Fruit fly (Drosophila melanogaster): ENCODE data around the gene Kap-alpha3.

The Kap-alpha3 gene

DNA sequence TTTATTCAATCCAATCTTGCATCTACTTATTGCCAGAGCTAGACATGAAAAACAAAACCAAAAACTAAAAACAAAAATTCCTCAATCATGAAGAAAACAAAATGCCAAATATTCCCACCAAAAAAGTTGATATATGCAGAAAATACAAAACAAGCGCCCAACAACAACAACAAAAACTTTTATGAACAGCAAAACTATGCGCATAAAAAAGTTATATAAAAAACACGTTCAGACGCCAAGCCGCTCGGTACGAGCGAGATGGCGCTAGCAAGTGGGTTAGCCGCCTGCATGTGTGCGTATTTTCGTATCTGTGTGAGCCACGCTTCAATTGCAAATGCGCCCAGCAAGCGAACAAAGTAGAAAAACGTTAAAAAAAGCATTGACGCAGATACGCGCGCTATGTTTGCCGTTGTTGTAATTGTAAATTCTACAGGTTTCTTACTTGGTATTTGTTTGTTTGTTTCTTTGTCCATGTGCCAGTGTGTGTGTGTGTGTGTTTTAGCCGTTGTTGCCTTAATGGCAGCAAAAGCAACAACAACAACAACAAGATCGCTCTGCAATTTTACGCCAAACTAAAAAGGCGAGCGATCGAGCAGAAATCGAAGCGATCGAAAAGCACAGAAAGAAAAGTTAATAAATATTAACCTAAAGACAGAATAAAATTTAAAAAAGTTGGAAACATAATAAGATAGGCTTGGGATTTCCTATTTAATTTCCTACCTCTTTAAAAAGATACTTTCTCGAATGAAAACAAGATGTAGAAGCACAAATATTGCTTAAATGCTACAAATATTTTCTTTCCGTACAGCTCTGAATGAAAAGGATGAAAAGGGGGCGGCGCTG is 16.1 kb upstream of the Kap-alpha3 start (continued):
- TF ChIP-seq Hr4 (GFP tag; optimal IDR thresholded peaks at IDR 0.05), result peak; percentile 76
- peak; percentile 29 for TF ChIP-seq CG9139 (GFP tag; optimal IDR thresholded peaks at IDR 0.05)
- no peak for TF ChIP-seq Hr39 (GFP tag; optimal IDR thresholded peaks at IDR 0.05)
- TF ChIP-seq fd85E (GFP tag; optimal IDR thresholded peaks at IDR 0.05), result no peak
- no peak for TF ChIP-seq svp (GFP tag)
- TF ChIP-seq OdsH (GFP tag; optimal IDR thresholded peaks at IDR 0.05), result peak; percentile 72
- TF ChIP-seq eg (GFP tag; IDR thresholded peaks at IDR 0.05), result peak; percentile 88
- TF ChIP-seq Hr38 (GFP tag; optimal IDR thresholded peaks at IDR 0.05), result no peak
- peak; percentile 95 for TF ChIP-seq Eip78C (GFP tag)
- peak; percentile 63 for TF ChIP-seq CG6808 (GFP tag; optimal IDR thresholded peaks at IDR 0.05)
- peak; percentile 60 for TF ChIP-seq Sox14 (GFP tag; optimal IDR thresholded peaks at IDR 0.05)
- TF ChIP-seq Eip93F (GFP tag; optimal IDR thresholded peaks at IDR 0.05), result no peak
- TF ChIP-seq vri (GFP tag; optimal IDR thresholded peaks at IDR 0.05), result no peak
- no peak for TF ChIP-seq Met (GFP tag; optimal IDR thresholded peaks at IDR 0.05)
- peak; percentile 78 for TF ChIP-seq CG3919 (GFP tag; optimal IDR thresholded peaks at IDR 0.05)

DNA sequence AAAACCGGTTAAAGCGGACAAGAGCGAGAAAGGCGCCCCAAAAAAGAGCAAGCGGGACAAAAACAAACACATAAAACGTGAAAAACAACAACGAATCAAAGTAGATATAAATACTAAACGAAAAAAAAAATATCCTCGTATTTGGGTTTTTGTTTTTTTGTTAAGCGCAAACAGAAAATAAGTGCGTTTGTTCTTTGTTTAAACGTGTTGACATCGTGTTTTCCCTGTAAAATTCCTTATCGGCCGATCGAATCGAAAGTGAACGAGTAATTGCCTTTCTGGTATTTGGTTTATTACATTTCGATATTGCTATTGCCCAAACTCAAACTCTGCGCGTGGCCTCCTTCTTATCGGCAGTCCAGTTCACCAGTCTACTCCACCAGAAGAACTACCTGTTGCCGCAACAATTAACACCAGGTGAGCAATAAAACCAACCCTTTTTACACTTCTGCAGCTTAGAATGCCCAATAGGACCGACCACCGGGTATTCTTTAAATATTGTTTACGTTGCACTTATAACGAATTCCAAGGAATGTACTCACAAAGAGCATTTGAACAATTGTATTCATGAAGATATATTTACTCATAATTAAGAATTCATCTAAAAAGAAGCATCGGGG is 14.3 kb upstream of the Kap-alpha3 start:
- no peak for TF ChIP-seq net (GFP tag; optimal IDR thresholded peaks at IDR 0.05)
- peak; percentile 11 for TF ChIP-seq Blimp-1 (GFP tag; optimal IDR thresholded peaks at IDR 0.05)
- peak; percentile 17 for TF ChIP-seq fkh (GFP tag; optimal IDR thresholded peaks at IDR 0.05)

DNA sequence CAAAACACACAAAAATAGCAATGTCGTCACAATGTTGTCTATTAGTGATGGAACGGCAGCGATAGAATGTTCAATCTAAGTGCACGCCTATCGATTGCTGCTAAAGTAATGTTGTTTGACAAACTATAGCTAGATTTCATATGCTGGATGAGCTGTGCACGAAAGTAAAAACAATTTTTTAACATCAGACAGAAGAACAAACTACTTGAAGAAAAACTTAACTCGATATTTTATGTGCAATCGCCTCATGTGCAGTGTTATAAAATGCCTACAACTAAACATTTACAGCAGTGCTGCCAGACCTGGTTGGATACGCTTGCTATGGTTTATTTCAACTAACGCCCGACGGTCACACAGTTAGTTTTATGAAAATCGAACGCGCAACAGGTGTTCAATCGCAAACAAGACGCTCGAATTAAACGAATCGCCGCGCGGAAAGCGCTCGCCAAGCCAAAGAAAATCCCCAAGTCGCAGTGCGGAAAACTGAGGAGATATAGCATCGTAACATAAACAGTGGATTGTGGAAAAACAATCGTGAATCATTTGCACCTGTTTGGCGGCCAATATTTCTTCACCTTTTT is 13.5 kb upstream of the Kap-alpha3 start, which contains the start of the genes bocks and CG8312:
Gene bocks (minus strand): TSS at position 51 of the 581 bp plus-strand sequence.
Gene CG8312 (plus strand): TSS at position 358 of the 581 bp plus-strand sequence.
- peak; percentile 17 for TF ChIP-seq Hr39 (GFP tag; optimal IDR thresholded peaks at IDR 0.05)
- no peak for TF ChIP-seq CG3032 (tag; optimal IDR thresholded peaks at IDR 0.05)
- TF ChIP-seq cyc (GFP tag; optimal IDR thresholded peaks at IDR 0.05), result peak; percentile 12
- no peak for TF ChIP-seq CG34406 (GFP tag; optimal IDR thresholded peaks at IDR 0.05)
- no peak for TF ChIP-seq CG16779 (tag; optimal IDR thresholded peaks at IDR 0.05)
- TF ChIP-seq CG6792 (GFP tag; optimal IDR thresholded peaks at IDR 0.05), result peak; percentile 16
- TF ChIP-seq vri (GFP tag; optimal IDR thresholded peaks at IDR 0.05), result peak; percentile 34
- TF ChIP-seq acj6 (GFP tag; optimal IDR thresholded peaks at IDR 0.05), result no peak
- TF ChIP-seq CG10631 (GFP tag; optimal IDR thresholded peaks at IDR 0.05), result peak; percentile 24
- peak; percentile 10 for TF ChIP-seq net (GFP tag; optimal IDR thresholded peaks at IDR 0.05)
- TF ChIP-seq CG4318 (GFP tag; optimal IDR thresholded peaks at IDR 0.05), result no peak
- TF ChIP-seq Sox15 (GFP tag; optimal IDR thresholded peaks at IDR 0.05), result no peak
- TF ChIP-seq CG6854 (GFP tag; optimal IDR thresholded peaks at IDR 0.05), result peak; percentile 50
- peak; percentile 53 for TF ChIP-seq Sox14 (GFP tag; optimal IDR thresholded peaks at IDR 0.05)
- TF ChIP-seq CG3919 (GFP tag; optimal IDR thresholded peaks at IDR 0.05), result peak; percentile 27
- TF ChIP-seq Met (GFP tag; optimal IDR thresholded peaks at IDR 0.05), result no peak
- peak; percentile 66 for TF ChIP-seq fkh (GFP tag; optimal IDR thresholded peaks at IDR 0.05)
- TF ChIP-seq CG31627 (GFP tag; optimal IDR thresholded peaks at IDR 0.05), result peak; percentile 52
- TF ChIP-seq pdm3 (GFP tag; optimal IDR thresholded peaks at IDR 0.05), result peak; percentile 35
- TF ChIP-seq dsx (GFP tag; optimal IDR thresholded peaks at IDR 0.05; ENCODE audit: poor library complexity, severe bottlenecking), result peak; percentile 96
- no peak for TF ChIP-seq Sox102F (GFP tag; optimal IDR thresholded peaks at IDR 0.05)
- peak; percentile 44 for TF ChIP-seq topi (GFP tag; optimal IDR thresholded peaks at IDR 0.05)
- peak; percentile 37 for TF ChIP-seq esn (GFP tag; optimal IDR thresholded peaks at IDR 0.05)
- peak in 1 of 2 experiments; percentile 14 for TF ChIP-seq ss (GFP tag; optimal IDR thresholded peaks at IDR 0.05)
- TF ChIP-seq lz (GFP tag; optimal IDR thresholded peaks at IDR 0.05), result peak; percentile 30
